Fruit fly (Drosophila melanogaster) whole organism, pupa: ENCODE measurements around the gene qin.

Experiments used
- CG10348 ChIP-seq: fragments of 200-800 bp; sonication (Bioruptor generic); IDR thresholded peaks from 2 replicates; pipeline ENCODE4 v1.3.6; 2022; ENCODE audit warnings: missing biosample characterization, missing genetic modification characterization
- CG12605 ChIP-seq: fragments of 200-800 bp; sonication (Bioruptor generic); IDR thresholded peaks from 2 replicates; pipeline ENCODE4 v1.3.6; 2022; ENCODE audit warnings: missing biosample characterization, missing genetic modification characterization
- CG13204 ChIP-seq: fragments of 200-800 bp; sonication (Bioruptor generic); optimal IDR thresholded peaks from 2 replicates; lab custom pipeline; 2018; ENCODE audit warnings: missing biosample characterization, mild to moderate bottlenecking, missing genetic modification characterization, moderate library complexity
- CG14655 ChIP-seq: fragments of 200-800 bp; sonication (Bioruptor generic); optimal IDR thresholded peaks from 3 replicates; lab custom pipeline; 2017; ENCODE audit warnings: mild to moderate bottlenecking, missing biosample characterization, missing genetic modification reagents, missing genetic modification characterization
- CG15710 ChIP-seq: fragments of 200-800 bp; sonication (Bioruptor generic); optimal IDR thresholded peaks from 2 replicates; lab custom pipeline; 2018; ENCODE audit warnings: missing biosample characterization, mild to moderate bottlenecking, missing genetic modification characterization, moderate library complexity
- CG17806 ChIP-seq: fragments of 200-800 bp; sonication (Bioruptor generic); optimal IDR thresholded peaks from 2 replicates; lab custom pipeline; 2018; ENCODE audit warnings: missing biosample characterization, mild to moderate bottlenecking, missing genetic modification characterization, moderate library complexity
- CG32121 ChIP-seq: fragments of 200-800 bp; sonication (Bioruptor generic); IDR thresholded peaks from 2 replicates; pipeline ENCODE4 v1.3.6; 2022; ENCODE audit warnings: missing biosample characterization, missing genetic modification characterization
- CG34367 ChIP-seq: fragments of 200-800 bp; sonication (Bioruptor generic); optimal IDR thresholded peaks from 2 replicates; lab custom pipeline; 2018; ENCODE audit warnings: missing biosample characterization, mild to moderate bottlenecking, missing genetic modification characterization
- CG4496 ChIP-seq: fragments of 200-800 bp; sonication (Bioruptor generic); IDR thresholded peaks from 3 replicates; pipeline ENCODE4 v1.3.6; 2022; ENCODE audit warnings: missing biosample characterization, missing genetic modification characterization
- CG8159 ChIP-seq: fragments of 200-800 bp; sonication (Bioruptor generic); optimal IDR thresholded peaks from 3 replicates; lab custom pipeline; 2018; ENCODE audit warnings: missing biosample characterization, mild to moderate bottlenecking, missing genetic modification characterization, moderate library complexity
- CG8301 ChIP-seq: fragments of 200-800 bp; sonication (Bioruptor generic); optimal IDR thresholded peaks from 2 replicates; lab custom pipeline; 2018; ENCODE audit warnings: missing biosample characterization, mild to moderate bottlenecking, missing genetic modification characterization
- CG9948 ChIP-seq: fragments of 200-800 bp; sonication (Bioruptor generic); optimal IDR thresholded peaks from 2 replicates; lab custom pipeline; 2018; ENCODE audit warnings: missing biosample characterization, mild to moderate bottlenecking, missing genetic modification characterization, moderate library complexity
- D1 ChIP-seq: fragments of 200-800 bp; sonication (Bioruptor generic); optimal IDR thresholded peaks from 2 replicates; lab custom pipeline; 2018; ENCODE audit warnings: missing biosample characterization, mild to moderate bottlenecking, missing genetic modification characterization, moderate library complexity
- EcR ChIP-seq: fragments of 200-800 bp; sonication (Bioruptor generic); optimal IDR thresholded peaks from 3 replicates; lab custom pipeline; 2019; ENCODE audit warnings: missing biosample characterization, missing genetic modification characterization, mild to moderate bottlenecking, moderate library complexity, missing genetic modification reagents
- Ets98B ChIP-seq: fragments of 200-800 bp; sonication (Bioruptor generic); IDR thresholded peaks from 2 replicates; pipeline ENCODE4 v1.3.6; 2022; ENCODE audit warnings: missing biosample characterization, missing genetic modification characterization
- Pif1A ChIP-seq: fragments of 200-800 bp; sonication (Bioruptor generic); optimal IDR thresholded peaks from 3 replicates; lab custom pipeline; 2016; ENCODE audit warnings: missing biosample characterization, missing genetic modification characterization
- Pif1B ChIP-seq: fragments of 200-800 bp; sonication (Bioruptor generic); optimal IDR thresholded peaks from 3 replicates; lab custom pipeline; 2016; ENCODE audit warnings: missing biosample characterization, missing genetic modification characterization
- Snoo ChIP-seq: fragments of 200-800 bp; sonication (Bioruptor generic); optimal IDR thresholded peaks from 3 replicates; lab custom pipeline; 2017; ENCODE audit warnings: missing biosample characterization, mild to moderate bottlenecking, missing genetic modification characterization, inconsistent platforms
- fd96Ca ChIP-seq: fragments of 200-800 bp; sonication (Bioruptor generic); IDR thresholded peaks from 3 replicates; pipeline ENCODE4 v1.3.6; 2022; ENCODE audit warnings: missing biosample characterization, missing genetic modification characterization
- gl ChIP-seq: fragments of 200-800 bp; sonication (Bioruptor generic); optimal IDR thresholded peaks from 2 replicates; lab custom pipeline; 2018; ENCODE audit warnings: missing biosample characterization, mild to moderate bottlenecking, missing genetic modification characterization
- rn ChIP-seq: fragments of 200-800 bp; sonication (Bioruptor generic); IDR thresholded peaks from 2 replicates; pipeline ENCODE4 v1.3.6; 2022; ENCODE audit warnings: missing biosample characterization, missing genetic modification characterization

The qin gene

DNA sequence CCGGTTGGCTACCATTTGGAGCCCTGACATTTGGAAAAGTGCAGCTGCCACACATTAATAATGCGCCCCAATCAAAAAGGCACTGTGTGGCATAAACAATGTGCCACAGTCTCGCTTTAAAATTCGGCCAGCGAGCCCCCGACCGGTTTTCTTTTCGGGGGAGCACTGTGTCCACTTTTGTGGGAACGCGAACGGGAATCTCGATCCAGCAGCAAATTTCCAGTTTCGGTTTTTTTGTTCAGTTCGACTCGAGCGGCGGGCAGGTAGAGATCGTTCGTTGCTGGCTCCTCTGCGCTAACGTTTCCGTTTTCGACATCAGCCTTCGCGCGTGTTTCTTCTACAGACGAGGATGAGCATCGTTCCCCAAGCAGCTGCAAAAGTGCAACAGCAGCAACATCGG, 78.3 kb downstream of the qin start, which contains the start of gene CG7702:
Gene CG7702 (plus strand): TSS at position 239 of the 400 bp plus-strand sequence.
- TF ChIP-seq CG4496, result peak; percentile 57; the same call in 1 of the 3 replicates
- no peak for TF ChIP-seq CG34367
- no peak for TF ChIP-seq fd96Ca (GFP tag; lab: Robert Waterston, UW)
- peak; percentile 73 for TF ChIP-seq EcR (GFP tag; lab: Kevin White, UChicago)
- TF ChIP-seq CG17806, result no peak
- TF ChIP-seq Ets98B (GFP tag; lab: Robert Waterston, UW), result peak; percentile 27; the same call in 1 of the 2 replicates
- TF ChIP-seq D1 (tag; lab: Kevin White, UChicago), result no peak
- no peak for TF ChIP-seq Pif1A
- TF ChIP-seq, all 21 proteins: peak for 3

DNA sequence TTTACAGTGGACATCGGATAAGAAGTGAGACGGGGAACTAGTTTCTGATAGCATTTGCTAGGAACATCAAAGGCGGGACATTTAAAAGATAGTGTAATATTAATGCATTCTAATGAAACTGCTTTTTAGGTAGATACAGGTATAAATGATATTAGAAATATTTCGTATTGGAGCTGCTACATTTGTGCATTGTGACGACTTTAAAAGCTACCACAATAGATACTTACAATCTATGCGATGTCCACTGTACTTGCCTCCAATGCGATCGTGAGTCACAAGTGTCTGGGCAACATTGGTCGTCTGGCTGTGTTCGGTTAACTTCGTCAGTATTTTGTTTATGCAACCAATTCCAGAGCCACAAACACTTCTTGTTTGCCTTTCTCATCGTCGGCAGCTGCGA, 79.0 kb downstream of the qin start:
- TF ChIP-seq CG4496 (peak; percentile 85), CG8159 (tag; lab: Kevin White, UChicago) (peak; percentile 73), Pif1B (peak; percentile 48), CG9948 (peak; percentile 66), CG34367 (peak; percentile 63), CG15710 (peak; percentile 76), D1 (tag; lab: Kevin White, UChicago) (no peak), EcR (GFP tag; lab: Kevin White, UChicago) (no peak), CG12605 (GFP tag; lab: Robert Waterston, UW) (no peak; the same call in none of the 2 replicates), CG32121 (peak; percentile 78), CG14655 (GFP tag; lab: Kevin White, UChicago) (no peak), Pif1A (peak; percentile 71), fd96Ca (GFP tag; lab: Robert Waterston, UW) (peak; percentile 57; the same call in 1 of the 3 replicates), CG10348 (GFP tag; lab: Robert Waterston, UW) (0 out of 2 replicates have a peak, but pooled peaks have one; percentile 28), gl (tag; lab: Kevin White, UChicago) (peak; percentile 24), CG13204 (GFP tag; lab: Kevin White, UChicago) (no peak), CG17806 (peak; percentile 70), Snoo (tag; lab: Kevin White, UChicago) (peak; percentile 37), Ets98B (GFP tag; lab: Robert Waterston, UW) (no peak; the same call in 1 of the 2 replicates), rn (GFP tag; lab: Robert Waterston, UW) (0 out of 2 replicates have a peak, but pooled peaks have one; percentile 18), CG8301 (tag; lab: Kevin White, UChicago) (peak; percentile 78)

DNA sequence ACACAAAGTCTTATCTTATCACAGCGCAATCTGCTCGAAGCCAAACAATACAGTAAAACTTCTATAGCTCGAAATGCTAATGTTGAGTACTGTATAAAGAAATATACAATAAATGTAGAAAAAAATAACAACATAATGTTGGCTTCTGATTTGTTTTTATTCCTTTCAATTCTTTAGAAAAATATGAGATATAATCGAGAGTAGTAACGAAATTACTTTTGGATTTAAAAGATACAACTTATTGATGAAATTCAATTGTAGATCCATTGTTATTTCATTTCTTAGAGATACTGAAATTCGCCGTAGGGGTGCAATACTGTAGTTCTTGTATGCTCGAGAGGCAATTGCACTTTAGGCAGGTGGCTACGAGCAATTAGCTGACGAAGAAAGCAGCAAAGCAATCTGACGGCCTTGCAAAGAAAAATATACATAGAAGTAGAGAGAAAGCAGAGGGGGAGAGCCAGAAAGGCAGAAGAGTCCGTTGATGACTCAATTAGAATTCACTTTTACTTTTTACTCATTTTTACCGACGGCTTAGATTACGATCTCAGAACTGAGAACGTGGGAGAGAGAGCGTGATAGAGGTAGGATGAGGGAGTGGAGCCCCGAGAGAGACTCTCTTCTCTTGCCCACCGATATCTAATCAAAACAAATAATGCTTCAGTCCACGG, 79.7 kb downstream of the qin start:
- TF ChIP-seq Pif1B (peak; percentile 52), CG10348 (GFP tag; lab: Robert Waterston, UW) (no peak), gl (tag; lab: Kevin White, UChicago) (no peak), CG14655 (GFP tag; lab: Kevin White, UChicago) (no peak), CG34367 (no peak), D1 (tag; lab: Kevin White, UChicago) (no peak), CG4496 (0 out of 3 replicates have a peak, but pooled peaks have one; percentile 43), Snoo (tag; lab: Kevin White, UChicago) (peak; percentile 14), CG8301 (tag; lab: Kevin White, UChicago) (no peak), CG15710 (peak; percentile 46), fd96Ca (GFP tag; lab: Robert Waterston, UW) (0 out of 3 replicates have a peak, but pooled peaks have one; percentile 32), CG17806 (no peak), CG32121 (no peak; the same call in 1 of the 2 replicates), CG13204 (GFP tag; lab: Kevin White, UChicago) (no peak), CG9948 (peak; percentile 42), rn (GFP tag; lab: Robert Waterston, UW) (no peak)

DNA sequence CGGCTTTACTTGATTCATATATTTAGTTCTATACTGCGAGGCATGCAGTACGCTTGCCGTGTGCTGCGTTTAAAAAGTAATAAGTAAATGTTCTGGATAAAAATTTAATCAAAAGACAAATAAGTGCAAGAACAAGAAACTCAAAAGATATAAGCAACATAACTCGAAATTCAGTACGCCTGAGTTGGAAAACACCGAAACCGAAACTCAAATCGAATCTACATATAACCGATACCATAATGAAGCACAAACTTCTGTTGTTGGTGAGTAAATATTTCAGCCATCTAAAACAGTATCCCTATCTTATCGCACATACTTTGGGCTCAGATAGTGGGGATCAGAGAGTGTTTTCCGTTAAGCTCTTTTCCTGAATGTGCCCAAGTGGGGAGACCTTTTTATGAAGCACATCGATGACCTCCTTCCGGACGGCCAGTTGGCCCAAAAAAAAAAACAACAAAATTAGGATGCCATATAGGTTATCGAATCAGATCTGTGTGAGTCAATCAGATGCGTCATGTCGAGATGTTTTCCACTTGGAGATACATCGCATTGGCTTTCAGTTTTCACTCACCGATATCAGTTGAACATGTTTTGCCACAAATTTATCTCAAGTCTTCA, 80.4 kb downstream of the qin start, which contains the start of gene CG31230:
Gene CG31230 (plus strand): TSS at position 568 of the 618 bp plus-strand sequence.
- TF ChIP-seq Pif1A (no peak), fd96Ca (GFP tag; lab: Robert Waterston, UW) (no peak), D1 (tag; lab: Kevin White, UChicago) (no peak)

DNA sequence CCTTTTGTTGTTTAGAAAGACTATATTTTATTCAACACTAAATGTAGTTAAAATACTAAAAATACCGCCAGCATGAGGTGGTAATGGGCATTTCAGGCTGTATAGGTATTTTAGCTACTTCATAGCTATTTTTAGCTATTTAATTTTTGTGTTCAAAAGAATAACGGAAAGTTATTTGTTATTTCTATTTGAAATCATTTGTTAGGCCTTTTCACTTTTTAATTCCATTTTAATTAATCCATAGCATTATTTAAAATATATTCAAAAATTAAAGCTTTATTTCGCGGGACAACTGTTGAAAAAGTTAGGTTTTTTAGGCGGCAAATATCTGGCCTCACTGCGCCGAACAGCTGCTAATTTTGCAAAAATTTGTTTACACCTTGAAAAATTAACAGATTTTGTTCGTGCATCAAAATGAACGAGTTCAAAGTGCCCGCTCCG, 86.7 kb downstream of the qin start, which contains the start of the genes dind and CG7706:
Gene dind (minus strand): TSS at position 40 of the 441 bp plus-strand sequence.
Gene CG7706 (plus strand): TSS at position 319 of the 441 bp plus-strand sequence.
- no peak for TF ChIP-seq CG15710
- no peak for TF ChIP-seq Pif1B
- TF ChIP-seq CG17806, result no peak
- TF ChIP-seq Pif1A, result no peak
- TF ChIP-seq EcR (GFP tag; lab: Kevin White, UChicago), result no peak

DNA sequence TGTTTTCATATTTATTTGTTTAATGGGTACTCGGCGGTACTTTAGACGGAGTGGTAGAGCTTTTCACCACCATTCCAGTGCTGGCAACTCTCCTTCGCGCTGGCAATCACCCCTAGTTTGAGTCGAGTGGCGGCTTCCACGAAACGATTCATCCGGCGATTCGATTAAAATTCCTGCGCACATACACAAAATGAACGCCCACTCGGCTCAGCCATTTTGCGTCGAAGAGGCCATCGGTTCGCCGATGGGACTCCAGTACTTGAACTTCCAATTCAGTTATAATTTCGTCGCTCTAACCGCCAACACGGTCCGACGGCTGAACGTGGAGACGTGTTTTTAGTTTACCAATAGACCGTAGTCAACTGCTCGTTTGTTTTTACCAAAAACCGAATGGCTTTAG, 89.5 kb downstream of the qin start, which contains the start of the genes CG46318 and ChT:
Gene CG46318 (plus strand): TSS at position 273 of the 400 bp plus-strand sequence.
Gene ChT (plus strand): TSS at position 273 of the 400 bp plus-strand sequence.
- TF ChIP-seq CG8159 (tag; lab: Kevin White, UChicago) (no peak), CG34367 (no peak), D1 (tag; lab: Kevin White, UChicago) (no peak), CG4496 (no peak), Snoo (tag; lab: Kevin White, UChicago) (no peak), rn (GFP tag; lab: Robert Waterston, UW) (no peak), Pif1B (no peak), CG17806 (no peak), CG10348 (GFP tag; lab: Robert Waterston, UW) (no peak), gl (tag; lab: Kevin White, UChicago) (no peak), Pif1A (no peak), CG32121 (no peak), CG14655 (GFP tag; lab: Kevin White, UChicago) (no peak), CG8301 (tag; lab: Kevin White, UChicago) (no peak), CG13204 (GFP tag; lab: Kevin White, UChicago) (no peak), EcR (GFP tag; lab: Kevin White, UChicago) (no peak), Ets98B (GFP tag; lab: Robert Waterston, UW) (no peak)
